Worm (Caenorhabditis elegans): ENCODE data around the gene F55D1.1.

The F55D1.1 gene

DNA sequence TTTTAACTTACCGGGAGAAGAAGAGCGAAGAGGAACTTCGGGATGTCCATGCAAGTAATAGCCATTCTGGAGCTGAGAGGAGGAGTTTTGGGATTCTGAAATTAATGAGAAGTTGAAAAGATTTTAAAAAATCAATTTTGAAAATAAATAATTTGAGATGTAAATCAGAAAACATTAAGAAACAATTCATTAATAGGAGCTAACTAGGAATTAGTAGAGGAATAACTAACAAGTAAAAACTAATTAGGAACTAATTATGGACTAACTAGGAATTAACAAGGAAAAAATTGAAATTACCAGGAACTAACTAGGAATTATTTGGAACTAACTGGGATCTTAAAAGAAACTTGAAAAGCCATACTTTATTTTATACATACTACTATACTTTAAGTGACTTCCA, 25.3 kb downstream of the F55D1.1 start, which contains the start of gene T23F2.4:
Gene T23F2.4 (minus strand): TSS at position 101 of the 400 bp plus-strand sequence.
- TF ChIP-seq Y53F4B.3 (GFP tag; IDR thresholded peaks at IDR 0.05) (no peak), efl-1 (GFP tag; optimal IDR thresholded peaks at IDR 0.05) (no peak)

DNA sequence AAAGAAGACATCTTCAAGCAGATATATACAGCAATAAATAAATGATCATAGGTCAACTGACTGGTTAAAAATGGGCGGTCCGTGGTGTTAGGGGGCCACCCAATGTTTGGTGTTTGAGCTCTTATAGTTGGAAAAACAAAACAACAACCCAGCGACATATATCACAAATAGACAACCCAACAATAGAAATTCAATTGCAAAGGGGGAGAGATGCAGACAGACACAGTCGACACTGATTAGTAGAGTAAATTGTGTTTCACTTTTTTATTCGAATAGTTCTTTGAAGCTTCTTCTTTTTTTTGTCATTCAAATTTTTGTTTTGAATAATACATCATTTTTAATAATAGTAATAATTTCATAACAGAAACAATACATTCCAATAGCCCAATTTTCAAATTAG, 25.8 kb downstream of the F55D1.1 start:
- no peak for TF ChIP-seq B0261.1 (tag; optimal IDR thresholded peaks at IDR 0.05)
- no peak for TF ChIP-seq egl-44 (GFP tag; IDR thresholded peaks at IDR 0.05)
- no peak for TF ChIP-seq lin-26 (GFP tag; IDR thresholded peaks at IDR 0.05)
- TF ChIP-seq lin-54 (GFP tag; optimal IDR thresholded peaks at IDR 0.05) = no peak
- no peak for TF ChIP-seq ets-4 (GFP tag; optimal IDR thresholded peaks at IDR 0.05)
- TF ChIP-seq rpc-1 (optimal IDR thresholded peaks at IDR 0.05) = no peak
- no peak for TF ChIP-seq rpc-1 (tag; optimal IDR thresholded peaks at IDR 0.05)
- TF ChIP-seq nhr-179 (tag; optimal IDR thresholded peaks at IDR 0.05) = no peak
- no peak for TF ChIP-seq madf-8 (GFP tag; conservative IDR thresholded peaks at IDR 0.05)
- no peak for TF ChIP-seq chd-7 (tag; optimal IDR thresholded peaks at IDR 0.05)
- no peak for TF ChIP-seq snpc-4 (GFP tag; optimal IDR thresholded peaks at IDR 0.05)
- TF ChIP-seq snpc-4 (tag; optimal IDR thresholded peaks at IDR 0.05) = no peak
- no peak for TF ChIP-seq ztf-28 (GFP tag; IDR thresholded peaks at IDR 0.05)
- no peak for TF ChIP-seq Y53G8AR.9 (GFP tag; conservative IDR thresholded peaks at IDR 0.05)
- no peak for TF ChIP-seq attf-3 (GFP tag; conservative IDR thresholded peaks at IDR 0.05)

DNA sequence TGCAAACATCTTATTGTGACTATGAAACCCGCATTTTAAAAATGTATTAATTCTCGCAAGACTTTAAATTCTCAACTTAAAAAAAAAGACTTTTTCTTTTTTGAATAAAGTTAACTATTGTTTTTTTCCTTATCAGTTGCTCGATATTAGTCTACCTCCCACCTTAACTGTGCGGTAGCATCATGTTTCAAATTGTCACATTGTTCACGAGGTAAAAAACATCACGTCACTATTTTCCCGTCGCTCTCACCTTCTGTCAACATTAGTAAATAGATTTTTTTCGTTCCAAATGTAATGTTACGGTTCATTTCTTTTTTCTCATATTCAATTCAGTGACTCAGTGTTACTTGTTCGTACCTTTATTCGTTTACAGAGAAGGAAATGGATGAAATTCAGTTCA, 26.7 kb downstream of the F55D1.1 start:
- TF ChIP-seq ekl-4 (GFP tag; IDR thresholded peaks at IDR 0.05) (no peak), F49E8.2 (tag; optimal IDR thresholded peaks at IDR 0.05; ENCODE audit: insufficient read depth) (no peak), tbp1 (GFP tag; optimal IDR thresholded peaks at IDR 0.05) (no peak), nhr-90 (tag; optimal IDR thresholded peaks at IDR 0.05) (no peak), nfyb-1 (GFP tag; IDR thresholded peaks at IDR 0.05) (no peak), atf-7 (tag; optimal IDR thresholded peaks at IDR 0.05) (no peak), nfya-2 (GFP tag; IDR thresholded peaks at IDR 0.05) (no peak)

DNA sequence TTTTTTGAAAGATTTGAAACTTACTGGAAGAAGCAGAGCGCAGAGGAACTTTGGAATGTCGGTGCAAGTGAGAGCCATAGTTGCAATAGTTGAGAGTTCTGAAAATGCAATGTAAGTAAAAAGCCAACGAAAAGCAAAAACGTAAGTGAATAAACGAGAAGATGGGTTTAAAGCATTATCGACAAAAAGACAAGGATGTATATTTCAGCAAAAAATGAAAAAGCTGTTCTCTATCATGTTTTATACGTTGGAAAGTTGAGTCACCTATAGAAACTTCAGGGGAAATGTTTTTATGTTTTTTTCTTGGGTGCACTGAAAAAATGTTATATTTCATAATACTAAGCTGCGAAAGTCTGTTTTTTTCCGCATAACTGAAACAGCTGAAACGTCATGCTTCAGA, 27.4 kb downstream of the F55D1.1 start, which contains the start of gene T23F2.5:
Gene T23F2.5 (minus strand): TSS at position 101 of the 400 bp plus-strand sequence.
- no peak for TF ChIP-seq lin-54 (GFP tag; optimal IDR thresholded peaks at IDR 0.05)
- TF ChIP-seq cebp-1 (GFP tag; IDR thresholded peaks at IDR 0.05) = no peak
- peak; percentile 39 for TF ChIP-seq cebp-1 (tag; optimal IDR thresholded peaks at IDR 0.05)

DNA sequence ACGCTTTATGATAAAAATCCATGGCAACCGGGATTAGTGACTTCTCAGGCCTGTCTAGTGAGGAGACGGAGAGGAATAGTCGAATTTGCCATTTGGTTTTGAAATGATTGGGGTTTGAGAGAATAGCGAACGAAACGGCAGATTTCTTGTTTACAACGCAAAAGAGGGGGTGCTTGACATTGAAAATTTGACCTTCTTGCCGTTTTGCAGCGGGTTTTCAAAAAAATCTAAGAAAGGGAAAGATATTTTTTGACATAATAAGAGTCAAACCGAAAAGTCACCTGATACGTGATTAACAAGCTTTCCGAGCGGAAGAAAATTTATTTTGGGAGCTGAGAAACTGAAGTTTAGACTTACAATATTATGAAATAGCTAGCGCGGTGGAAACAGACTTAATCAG, 28.2 kb downstream of the F55D1.1 start:
- TF ChIP-seq cebp-1 (GFP tag; IDR thresholded peaks at IDR 0.05) = no peak
- peak; percentile 21 for TF ChIP-seq cebp-1 (tag; optimal IDR thresholded peaks at IDR 0.05)
- no peak for TF ChIP-seq ceh-91 (GFP tag; IDR thresholded peaks at IDR 0.05)

DNA sequence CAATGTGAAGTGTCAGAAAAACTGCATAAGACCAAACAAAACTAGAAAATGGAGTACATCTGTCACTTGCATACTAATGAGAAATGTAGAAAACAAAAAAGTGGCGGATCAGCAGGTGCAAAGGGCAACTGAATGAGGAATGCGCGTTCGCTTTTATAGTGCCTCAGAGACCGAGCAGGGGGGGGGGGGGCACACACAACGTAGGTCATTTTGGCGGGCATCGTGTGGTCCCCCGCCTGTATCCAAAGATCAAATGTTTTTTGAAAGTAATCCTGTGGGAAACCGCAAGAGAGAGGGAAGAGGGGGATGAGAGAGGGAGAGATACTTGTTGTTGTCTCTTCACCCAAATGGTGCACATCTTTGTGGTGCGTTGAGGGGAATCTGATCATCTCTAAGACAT, 28.7 kb downstream of the F55D1.1 start:
- TF ChIP-seq hrde-1 (tag; optimal IDR thresholded peaks at IDR 0.05; ENCODE audit: borderline replicate concordance) (no peak), hmg-1.2 (GFP tag; IDR thresholded peaks at IDR 0.05) (peak; percentile 37; the same call in 1 of the 2 replicates), lin-40 (tag; optimal IDR thresholded peaks at IDR 0.05) (no peak), ceh-40 (GFP tag; IDR thresholded peaks at IDR 0.05) (no peak), chd-7 (tag; optimal IDR thresholded peaks at IDR 0.05) (no peak), madf-8 (GFP tag; conservative IDR thresholded peaks at IDR 0.05) (0 out of 2 replicates have a peak, but pooled peaks have one; percentile 21), F37B4.10 (GFP tag; IDR thresholded peaks at IDR 0.05) (no peak), madf-6 (GFP tag; IDR thresholded peaks at IDR 0.05) (peak; percentile 71), egrh-3 (GFP tag; IDR thresholded peaks at IDR 0.05) (peak; percentile 48; the same call in 1 of the 2 replicates), ztf-6 (GFP tag; IDR thresholded peaks at IDR 0.05) (no peak), rpc-1 (optimal IDR thresholded peaks at IDR 0.05) (no peak), rpc-1 (tag; optimal IDR thresholded peaks at IDR 0.05) (no peak), efl-1 (GFP tag; optimal IDR thresholded peaks at IDR 0.05) (peak; percentile 56), zim-3 (tag; optimal IDR thresholded peaks at IDR 0.05) (no peak), mes-4 (tag; optimal IDR thresholded peaks at IDR 0.05) (no peak), dpl-1 (GFP tag; optimal IDR thresholded peaks at IDR 0.05) (peak; percentile 37), rec-8 (tag; optimal IDR thresholded peaks at IDR 0.05) (no peak), ama-1 (optimal IDR thresholded peaks at IDR 0.05) (no peak), ama-1 (GFP tag; optimal IDR thresholded peaks at IDR 0.05) (no peak), nhr-90 (tag; optimal IDR thresholded peaks at IDR 0.05) (no peak)

Measured in whole organism, young adult.